Worm (Caenorhabditis elegans): ENCODE results near the gene dpy-2.

- TF ChIP-seq nhr-10 (tag; optimal IDR thresholded peaks at IDR 0.05) (no peak), F26F4.8 (GFP tag; conservative IDR thresholded peaks at IDR 0.05) (no peak), daf-8 (GFP tag; IDR thresholded peaks at IDR 0.05) (no peak), skn-1 (tag; optimal IDR thresholded peaks at IDR 0.05) (no peak), nhr-237 (tag; optimal IDR thresholded peaks at IDR 0.05) (no peak), spr-1 (tag; optimal IDR thresholded peaks at IDR 0.05) (no peak)
Observed at ce11 chrII:6734674-6735073, 20.6 kb downstream of the dpy-2 start, which contains the start of gene T14B4.3.

All from whole organism, L4 larva.